Worm (Caenorhabditis elegans) whole organism, early embryonic: ENCODE data around the gene F21D9.8.

Experiments
- ama-1 ChIP-seq: fragments of 150-350 bp; optimal IDR thresholded peaks from 2 replicates; lab custom pipeline; 2014
- ceh-13 ChIP-seq: fragments of 200-800 bp; sonication (Bioruptor generic); optimal IDR thresholded peaks from 2 replicates; lab custom pipeline; 2018; ENCODE audit warnings: mild to moderate bottlenecking, missing genetic modification characterization, missing compliant biosample characterization
- ceh-36 ChIP-seq: sonication (generic microtip); optimal IDR thresholded peaks from 2 replicates; lab custom pipeline; 2016; ENCODE audit warnings: missing genetic modification characterization, inconsistent platforms, missing compliant biosample characterization
- ets-7 ChIP-seq: sonication (generic microtip); optimal IDR thresholded peaks from 2 replicates; lab custom pipeline; 2016; ENCODE audit warnings: missing genotype, missing genetic modification characterization, missing compliant biosample characterization
- hmbx-1 ChIP-seq: sonication (generic microtip); optimal IDR thresholded peaks from 2 replicates; lab custom pipeline; 2016; ENCODE audit warnings: mild to moderate bottlenecking, missing genetic modification characterization, missing compliant biosample characterization
- hnd-1 ChIP-seq: sonication (generic microtip); optimal IDR thresholded peaks from 2 replicates; lab custom pipeline; 2016; ENCODE audit warnings: missing genetic modification characterization, missing compliant biosample characterization
- sea-1 ChIP-seq: fragments of 200-800 bp; sonication (Bioruptor generic); conservative IDR thresholded peaks from 2 replicates; pipeline ENCODE4 v1.3.6; 2022; ENCODE audit warnings: missing genetic modification characterization, missing compliant biosample characterization
- tbx-11 ChIP-seq: fragments of 200-800 bp; sonication (Bioruptor generic); IDR thresholded peaks from 2 replicates; pipeline ENCODE4 v1.3.6; 2022; ENCODE audit warnings: missing genetic modification characterization, missing compliant biosample characterization
- tbx-37 ChIP-seq: fragments of 200-800 bp; sonication (Bioruptor generic); conservative IDR thresholded peaks from 2 replicates; pipeline ENCODE4 v1.3.6; 2022; ENCODE audit warnings: missing genetic modification reagents, missing genetic modification characterization, missing compliant biosample characterization
- tra-4 ChIP-seq: sonication (generic microtip); optimal IDR thresholded peaks from 2 replicates; lab custom pipeline; 2017; ENCODE audit warnings: missing genetic modification characterization, missing compliant biosample characterization

DNA sequence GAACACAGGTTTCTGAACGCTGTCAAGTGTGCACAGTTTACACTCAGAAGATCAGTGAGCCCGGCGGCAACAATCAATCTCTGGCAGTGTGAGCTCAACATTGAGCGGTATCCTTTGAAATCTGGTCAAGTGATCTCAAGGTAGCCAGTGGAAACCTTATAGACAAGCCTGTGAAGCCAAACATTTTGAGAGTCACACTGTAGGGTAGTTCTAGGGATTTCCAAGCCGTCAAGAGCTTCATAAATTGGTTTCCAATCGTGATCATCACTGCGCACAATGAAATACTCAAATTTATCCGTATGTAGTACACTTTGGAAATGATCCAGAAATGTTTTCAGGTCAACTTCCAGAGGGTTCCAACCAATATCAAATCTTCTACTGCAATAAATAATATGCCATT is 27.1 kb upstream of the F21D9.8 start, which contains the start of gene F55C9.15:
- TF ChIP-seq ceh-36 (tag; lab: Kevin White, UChicago) (no peak), tra-4 (no peak), ama-1 (lab: Kevin White, UChicago) (no peak), tbx-37 (GFP tag; lab: Robert Waterston, UW) (no peak), ceh-13 (GFP tag; lab: Kevin White, UChicago) (no peak), ets-7 (tag; lab: Kevin White, UChicago) (no peak), hnd-1 (tag; lab: Kevin White, UChicago) (no peak), hmbx-1 (no peak), sea-1 (GFP tag; lab: Robert Waterston, UW) (no peak), tbx-11 (GFP tag; lab: Robert Waterston, UW) (no peak)
